Worm (Caenorhabditis elegans) whole organism, late embryonic: Measurements from ENCODE around the gene ptrg-1.

Source experiments
- C08G9.2 ChIP-seq: sonication (generic microtip); optimal IDR thresholded peaks from 2 replicates; lab custom pipeline; 2016; ENCODE audit warnings: mild to moderate bottlenecking, missing genetic modification characterization, moderate library complexity, missing compliant biosample characterization
- T23F11.4 ChIP-seq: fragments of 200-800 bp; sonication (Bioruptor generic); optimal IDR thresholded peaks from 2 replicates; lab custom pipeline; 2018; ENCODE audit warnings: mild to moderate bottlenecking, missing genetic modification characterization, missing compliant biosample characterization
- ceh-19 ChIP-seq: fragments of 200-800 bp; sonication (Bioruptor generic); optimal IDR thresholded peaks from 2 replicates; lab custom pipeline; 2018; ENCODE audit warnings: mild to moderate bottlenecking, missing genetic modification characterization, missing compliant biosample characterization
- ceh-2 ChIP-seq: sonication (generic microtip); optimal IDR thresholded peaks from 2 replicates; lab custom pipeline; 2016; ENCODE audit warnings: missing genotype, missing genetic modification characterization, missing compliant biosample characterization
- ceh-30 ChIP-seq: fragments of 150-350 bp; optimal IDR thresholded peaks from 2 replicates; lab custom pipeline; 2014; ENCODE audit warnings: missing biosample characterization, missing genetic modification characterization
- ceh-31 ChIP-seq: sonication (generic microtip); optimal IDR thresholded peaks from 2 replicates; lab custom pipeline; 2016; ENCODE audit warnings: missing genetic modification characterization, missing compliant biosample characterization
- ceh-45 ChIP-seq: fragments of 200-800 bp; sonication (Bioruptor generic); IDR thresholded peaks from 2 replicates; pipeline ENCODE4 v1.3.6; 2022; ENCODE audit warnings: missing genetic modification reagents, missing genetic modification characterization, missing compliant biosample characterization
- ceh-6 ChIP-seq: fragments of 200-800 bp; sonication (Bioruptor generic); optimal IDR thresholded peaks from 2 replicates; lab custom pipeline; 2018; ENCODE audit warnings: mild to moderate bottlenecking, missing genetic modification characterization, missing compliant biosample characterization
- ceh-9 ChIP-seq: sonication (generic microtip); optimal IDR thresholded peaks from 2 replicates; lab custom pipeline; 2016; ENCODE audit warnings: mild to moderate bottlenecking, missing genetic modification characterization, inconsistent platforms, missing compliant biosample characterization
- che-1 ChIP-seq: sonication (generic microtip); optimal IDR thresholded peaks from 2 replicates; lab custom pipeline; 2016; ENCODE audit warnings: mild to moderate bottlenecking, missing genetic modification characterization, missing compliant biosample characterization
- dmd-4 ChIP-seq: sonication (generic microtip); optimal IDR thresholded peaks from 2 replicates; lab custom pipeline; 2016; ENCODE audit warnings: borderline replicate concordance, missing genetic modification characterization, missing compliant biosample characterization
- dve-1 ChIP-seq: sonication (generic microtip); optimal IDR thresholded peaks from 2 replicates; lab custom pipeline; 2017; ENCODE audit warnings: antibody characterized with exemption, mild to moderate bottlenecking, missing genetic modification characterization, missing compliant biosample characterization
- elt-2 ChIP-seq: sonication (generic microtip); optimal IDR thresholded peaks from 2 replicates; lab custom pipeline; 2016; ENCODE audit warnings: missing genetic modification reagents, missing genetic modification characterization, missing compliant biosample characterization
- eyg-1 ChIP-seq: sonication (generic microtip); optimal IDR thresholded peaks from 2 replicates; lab custom pipeline; 2016; ENCODE audit warnings: missing genotype, missing genetic modification characterization, missing compliant biosample characterization
- fax-1 ChIP-seq: sonication (generic microtip); optimal IDR thresholded peaks from 2 replicates; lab custom pipeline; 2016; ENCODE audit warnings: missing genotype, missing genetic modification characterization, missing compliant biosample characterization
- gmeb-2 ChIP-seq: sonication (generic microtip); optimal IDR thresholded peaks from 2 replicates; lab custom pipeline; 2016; ENCODE audit warnings: missing genetic modification characterization, inconsistent platforms, missing compliant biosample characterization
- hlh-13 ChIP-seq: fragments of 200-800 bp; sonication (Bioruptor generic); optimal IDR thresholded peaks from 2 replicates; lab custom pipeline; 2018; ENCODE audit warnings: mild to moderate bottlenecking, missing genetic modification characterization, missing compliant biosample characterization
- hlh-8 ChIP-seq: sonication (generic microtip); optimal IDR thresholded peaks from 2 replicates; lab custom pipeline; 2016; ENCODE audit warnings: missing genotype, missing genetic modification characterization, missing compliant biosample characterization
- lim-6 ChIP-seq: sonication (generic microtip); optimal IDR thresholded peaks from 2 replicates; lab custom pipeline; 2016; ENCODE audit warnings: missing genetic modification characterization, missing compliant biosample characterization
- lin-11 ChIP-seq: fragments of 200-800 bp; sonication (Bioruptor generic); optimal IDR thresholded peaks from 2 replicates; lab custom pipeline; 2018; ENCODE audit warnings: mild to moderate bottlenecking, missing genetic modification characterization, missing compliant biosample characterization
- madf-2 ChIP-seq: sonication (generic microtip); optimal IDR thresholded peaks from 2 replicates; lab custom pipeline; 2017; ENCODE audit warnings: missing genetic modification characterization, missing compliant biosample characterization
- mec-3 ChIP-seq: sonication (generic microtip); optimal IDR thresholded peaks from 2 replicates; lab custom pipeline; 2016; ENCODE audit warnings: borderline replicate concordance, missing genetic modification characterization, missing compliant biosample characterization
- npax-4 ChIP-seq: sonication (generic microtip); optimal IDR thresholded peaks from 2 replicates; lab custom pipeline; 2016; ENCODE audit warnings: missing genetic modification characterization, missing compliant biosample characterization
- odd-2 ChIP-seq: sonication (generic microtip); optimal IDR thresholded peaks from 2 replicates; lab custom pipeline; 2017; ENCODE audit warnings: antibody characterized with exemption, mild to moderate bottlenecking, missing genetic modification characterization, missing compliant biosample characterization
- pag-3 ChIP-seq: sonication (generic microtip); optimal IDR thresholded peaks from 2 replicates; lab custom pipeline; 2016; ENCODE audit warnings: missing compliant biosample characterization, missing genetic modification characterization, borderline replicate concordance
- pat-9 ChIP-seq: fragments of 200-800 bp; sonication (Bioruptor generic); optimal IDR thresholded peaks from 2 replicates; lab custom pipeline; 2018; ENCODE audit warnings: mild to moderate bottlenecking, missing genetic modification characterization, moderate library complexity, missing compliant biosample characterization
- pax-1 ChIP-seq: fragments of 150-350 bp; optimal IDR thresholded peaks from 2 replicates; lab custom pipeline; 2014; ENCODE audit warnings: missing biosample characterization, missing genetic modification characterization
- pha-4 ChIP-seq: fragments of 150-350 bp; optimal IDR thresholded peaks from 2 replicates; lab custom pipeline; 2018; ENCODE audit warnings: missing biosample characterization, missing genetic modification reagents, missing genetic modification characterization
- rnt-1 ChIP-seq: sonication (generic microtip); optimal IDR thresholded peaks from 2 replicates; lab custom pipeline; 2016; ENCODE audit warnings: missing genetic modification characterization, missing compliant biosample characterization
- sox-2 ChIP-seq: fragments of 200-800 bp; sonication (Bioruptor generic); IDR thresholded peaks from 2 replicates; pipeline ENCODE4 v1.3.6; 2022; ENCODE audit warnings: missing genetic modification reagents, missing genetic modification characterization, missing compliant biosample characterization
- tbx-7 ChIP-seq: sonication (generic microtip); optimal IDR thresholded peaks from 2 replicates; lab custom pipeline; 2016; ENCODE audit warnings: missing genotype, missing genetic modification characterization, missing compliant biosample characterization
- ttx-3 ChIP-seq: sonication (generic microtip); optimal IDR thresholded peaks from 2 replicates; lab custom pipeline; 2016; ENCODE audit warnings: missing genetic modification reagents, missing genetic modification characterization, missing compliant biosample characterization

Gene ptrg-1

DNA sequence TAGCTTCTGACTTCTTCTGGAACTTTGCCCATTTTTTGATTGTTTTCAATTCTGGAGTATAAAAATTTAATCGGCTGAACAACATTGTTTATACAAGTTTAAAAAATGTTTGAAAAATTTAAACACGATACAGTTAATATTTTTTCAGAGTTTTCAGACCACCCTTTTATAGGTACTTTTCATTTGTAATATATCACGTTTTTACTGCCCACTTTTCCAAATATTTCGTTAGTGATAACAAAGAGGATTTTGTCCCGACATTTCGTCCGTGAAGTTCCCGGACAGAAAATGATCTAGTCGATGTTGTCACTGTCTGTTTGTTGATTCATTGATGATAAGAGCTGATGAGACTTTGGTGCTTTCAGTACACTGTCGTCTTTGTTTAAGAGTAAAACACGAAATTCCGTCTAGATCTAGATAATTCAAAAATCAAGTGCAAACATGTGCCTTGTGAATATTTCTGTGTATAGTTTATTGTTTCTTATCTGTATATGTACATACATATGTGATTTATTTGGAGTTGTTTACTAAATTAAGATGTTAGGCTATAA, 41.1 kb upstream of the ptrg-1 start, which contains the start of gene ech-9:
Gene ech-9, minus strand, starts transcription at position 51 of the 551 bp plus-strand sequence.
- TF ChIP-seq npax-4 (no peak), ceh-9 (tag; lab: Kevin White, UChicago) (no peak), ceh-31 (tag; lab: Kevin White, UChicago) (no peak), tbx-7 (tag; lab: Kevin White, UChicago) (no peak), lin-11 (tag; lab: Kevin White, UChicago) (no peak), ceh-45 (no peak), rnt-1 (tag; lab: Kevin White, UChicago) (no peak), ttx-3 (tag; lab: Kevin White, UChicago) (no peak), pax-1 (tag; lab: Kevin White, UChicago) (no peak)

DNA sequence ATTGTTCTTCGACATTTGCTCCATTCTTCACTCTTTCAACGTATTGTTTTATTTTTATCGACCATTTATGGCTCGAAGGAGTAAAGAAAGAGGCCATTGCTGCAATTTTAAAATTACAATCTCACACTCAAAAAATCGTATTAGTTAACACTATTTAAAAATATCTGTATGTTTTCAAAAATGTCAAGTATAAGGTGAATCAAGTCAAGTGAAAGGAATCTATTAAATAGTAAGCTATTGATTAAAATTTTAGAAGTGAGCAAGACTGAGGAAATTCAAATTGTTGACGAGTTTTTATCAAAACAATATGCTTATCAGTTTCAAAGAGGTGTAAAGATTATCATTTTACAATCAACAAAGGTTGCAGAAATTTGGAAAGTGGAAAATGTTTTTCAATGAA, 38.2 kb upstream of the ptrg-1 start, which contains the start of gene F01G10.4:
Gene F01G10.4, minus strand, starts transcription at position 101 of the 400 bp plus-strand sequence.
- TF ChIP-seq lim-6 (tag; lab: Kevin White, UChicago) = no peak
- no peak for TF ChIP-seq ceh-19 (GFP tag; lab: Kevin White, UChicago)
- no peak for TF ChIP-seq odd-2 (tag; lab: Kevin White, UChicago)
- TF ChIP-seq fax-1 (tag; lab: Kevin White, UChicago) = no peak
- TF ChIP-seq C08G9.2 (tag; lab: Kevin White, UChicago) = no peak
- TF ChIP-seq ceh-2 = no peak

DNA sequence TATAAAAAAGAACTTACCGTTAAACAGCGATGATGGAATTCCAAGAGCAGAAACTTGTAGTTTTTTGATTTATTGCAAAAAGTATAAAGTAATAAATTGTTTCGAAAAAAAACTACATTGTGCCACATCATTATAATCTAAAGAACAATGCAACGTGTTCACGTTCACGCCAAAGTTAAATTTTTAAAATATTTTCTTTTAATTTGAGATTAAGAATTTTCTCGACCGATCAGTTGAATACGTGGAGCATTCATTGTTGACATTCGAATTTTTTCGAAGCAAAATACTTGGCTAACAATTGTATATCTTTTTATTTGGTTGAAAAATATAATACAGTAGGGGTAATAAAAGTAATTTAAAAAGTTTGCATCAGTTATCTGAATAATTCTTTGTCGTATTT, 36.7 kb upstream of the ptrg-1 start, which contains the start of gene F01G10.5:
Gene F01G10.5, minus strand, starts transcription at position 101 of the 400 bp plus-strand sequence.
- TF ChIP-seq dve-1 = no peak
- TF ChIP-seq elt-2 = no peak
- no peak for TF ChIP-seq gmeb-2 (tag; lab: Kevin White, UChicago)
- no peak for TF ChIP-seq che-1 (tag; lab: Kevin White, UChicago)
- no peak for TF ChIP-seq ceh-9 (tag; lab: Kevin White, UChicago)
- no peak for TF ChIP-seq ceh-30
- no peak for TF ChIP-seq dmd-4
- no peak for TF ChIP-seq hlh-13 (GFP tag; lab: Kevin White, UChicago)
- TF ChIP-seq T23F11.4 (GFP tag; lab: Kevin White, UChicago) = no peak
- TF ChIP-seq pag-3 (tag; lab: Kevin White, UChicago) = no peak
- TF ChIP-seq pat-9 (tag; lab: Kevin White, UChicago) = no peak
- no peak for TF ChIP-seq hlh-8
- no peak for TF ChIP-seq ceh-6 (GFP tag; lab: Kevin White, UChicago)
- no peak for TF ChIP-seq pha-4 (tag; lab: Kevin White, UChicago)
- TF ChIP-seq mec-3 (tag; lab: Kevin White, UChicago) = no peak
- no peak for TF ChIP-seq madf-2 (tag; lab: Kevin White, UChicago)

DNA sequence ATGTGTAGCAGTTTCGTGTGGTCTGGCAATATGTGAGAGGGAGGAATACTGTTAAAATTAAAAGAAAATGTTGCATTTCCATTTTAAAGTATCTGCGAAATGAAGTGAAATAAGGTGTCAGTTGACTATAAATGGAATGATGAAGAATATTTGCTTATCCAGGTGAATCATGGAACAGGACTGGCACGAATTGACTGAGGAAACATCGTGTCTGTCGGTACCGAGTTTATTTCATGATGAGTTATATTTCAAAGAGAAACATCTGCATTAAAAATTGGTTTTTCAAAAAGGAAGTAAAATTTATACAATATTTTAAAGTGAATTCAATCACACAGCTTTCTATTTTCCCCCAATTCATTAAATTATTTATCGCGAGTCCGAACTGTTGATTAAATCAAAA, 33.3 kb upstream of the ptrg-1 start, which contains the start of gene F01G10.6:
Gene F01G10.6, minus strand, starts transcription at position 101 of the 400 bp plus-strand sequence.
- TF ChIP-seq ceh-9 (tag; lab: Kevin White, UChicago) = no peak

DNA sequence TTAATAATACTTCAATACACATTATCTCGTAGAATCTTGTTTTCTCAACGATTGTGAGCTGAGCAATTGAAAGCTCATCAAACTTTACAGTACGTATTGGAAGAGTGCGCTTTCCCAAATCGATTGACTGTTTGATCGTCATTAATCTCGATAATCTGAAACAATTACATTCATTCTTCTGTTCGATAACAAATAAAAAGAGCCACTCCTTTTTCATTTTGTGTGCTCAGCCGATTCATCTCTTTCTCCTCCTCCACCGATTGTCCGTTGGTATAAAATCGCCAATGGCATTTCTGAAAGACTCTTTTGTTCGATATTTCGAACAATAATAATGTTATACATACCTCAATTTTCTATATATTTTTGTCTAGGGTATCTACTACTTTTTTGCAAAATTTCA, 29.5 kb upstream of the ptrg-1 start, which contains the start of gene nas-12:
Gene nas-12, plus strand, starts transcription at position 301 of the 400 bp plus-strand sequence.
- no peak for TF ChIP-seq pag-3 (tag; lab: Kevin White, UChicago)
- no peak for TF ChIP-seq ceh-31 (tag; lab: Kevin White, UChicago)
- TF ChIP-seq eyg-1 (tag; lab: Kevin White, UChicago) = no peak
- no peak for TF ChIP-seq che-1 (tag; lab: Kevin White, UChicago)
- TF ChIP-seq ceh-45 = no peak
- no peak for TF ChIP-seq pha-4 (tag; lab: Kevin White, UChicago)
- no peak for TF ChIP-seq sox-2 (GFP tag; lab: Robert Waterston, UW)
